Worm (Caenorhabditis elegans) whole organism, L3 larva: Measurements from ENCODE around the gene C49H3.16.

Experiments
- R02D3.7 ChIP-seq: fragments of 150-350 bp; optimal IDR thresholded peaks from 2 replicates; lab custom pipeline; 2014; ENCODE audit warnings: missing biosample characterization, missing genetic modification characterization
- ZK546.5 ChIP-seq: sonication (generic microtip); optimal IDR thresholded peaks from 2 replicates; lab custom pipeline; 2017; ENCODE audit warnings: missing biosample characterization, missing genetic modification characterization
- ama-1 ChIP-seq: fragments of 150-350 bp; optimal IDR thresholded peaks from 2 replicates; lab custom pipeline; 2018
- ceh-28 ChIP-seq: fragments of 150-350 bp; optimal IDR thresholded peaks from 2 replicates; lab custom pipeline; 2014; ENCODE audit warnings: missing biosample characterization, missing genetic modification reagents, missing genetic modification characterization
- ceh-82 ChIP-seq: fragments of 150-350 bp; optimal IDR thresholded peaks from 2 replicates; lab custom pipeline; 2014; ENCODE audit warnings: missing biosample characterization, missing genetic modification characterization
- ceh-9 ChIP-seq: sonication (generic microtip); optimal IDR thresholded peaks from 2 replicates; lab custom pipeline; 2018; ENCODE audit warnings: missing biosample characterization, missing genetic modification characterization
- daf-12 ChIP-seq: fragments of 150-350 bp; optimal IDR thresholded peaks from 2 replicates; lab custom pipeline; 2014; ENCODE audit warnings: missing biosample characterization, missing genetic modification reagents, missing genetic modification characterization
- egl-27 ChIP-seq: sonication (generic microtip); optimal IDR thresholded peaks from 4 replicates; lab custom pipeline; 2017; ENCODE audit warnings: missing biosample characterization, missing genetic modification reagents, missing genetic modification characterization
- egl-5 ChIP-seq: fragments of 150-350 bp; optimal IDR thresholded peaks from 2 replicates; lab custom pipeline; 2017; ENCODE audit warnings: missing biosample characterization, missing genetic modification reagents, missing genetic modification characterization, inconsistent platforms
- elt-1 ChIP-seq: fragments of 150-350 bp; optimal IDR thresholded peaks from 2 replicates; lab custom pipeline; 2014; ENCODE audit warnings: missing biosample characterization, missing genetic modification characterization
- elt-2 ChIP-seq: sonication (generic microtip); optimal IDR thresholded peaks from 2 replicates; lab custom pipeline; 2016; ENCODE audit warnings: missing genetic modification reagents, mild to moderate bottlenecking, missing genetic modification characterization, missing compliant biosample characterization
- elt-3 ChIP-seq, 3 experiments: fragments of 150-350 bp in 1 of 3; sonication (generic microtip) in 2 of 3; optimal IDR thresholded peaks; 2 replicates in 2 of 3; 4 replicates in 1 of 3; lab custom pipeline; 2014 to 2017; ENCODE audit warnings: missing biosample characterization in 3 of 3, missing genetic modification characterization in 3 of 3
- eor-1 ChIP-seq, 2 experiments: fragments of 150-350 bp; optimal IDR thresholded peaks; 2 replicates each; lab custom pipeline; 2014 to 2018; ENCODE audit warnings: missing biosample characterization in 2 of 2, missing genetic modification characterization in 2 of 2
- fkh-2 ChIP-seq: fragments of 150-350 bp; optimal IDR thresholded peaks from 2 replicates; lab custom pipeline; 2014; ENCODE audit warnings: missing biosample characterization, missing genetic modification reagents, missing genetic modification characterization
- hmg-11 ChIP-seq: sonication (generic microtip); optimal IDR thresholded peaks from 2 replicates; lab custom pipeline; 2016; ENCODE audit warnings: missing genetic modification characterization, missing compliant biosample characterization
- lin-15B ChIP-seq: fragments of 150-350 bp; optimal IDR thresholded peaks from 2 replicates; lab custom pipeline; 2014; ENCODE audit warnings: missing biosample characterization, missing genetic modification characterization
- lin-39 ChIP-seq: fragments of 150-350 bp; optimal IDR thresholded peaks from 2 replicates; lab custom pipeline; 2018; ENCODE audit warnings: missing biosample characterization, missing genetic modification reagents, missing genetic modification characterization
- mdl-1 ChIP-seq: fragments of 150-350 bp; optimal IDR thresholded peaks from 2 replicates; lab custom pipeline; 2014; ENCODE audit warnings: missing biosample characterization, missing genetic modification characterization
- nfya-1 ChIP-seq: sonication (generic microtip); optimal IDR thresholded peaks from 2 replicates; lab custom pipeline; 2017; ENCODE audit warnings: missing genetic modification characterization, mild to moderate bottlenecking, missing compliant biosample characterization, antibody characterized with exemption, moderate library complexity; ENCODE audit not compliant: insufficient read depth
- nhr-23 ChIP-seq: fragments of 150-350 bp; optimal IDR thresholded peaks from 2 replicates; lab custom pipeline; 2014; ENCODE audit warnings: missing biosample characterization, missing genetic modification reagents, missing genetic modification characterization
- nhr-237 ChIP-seq: fragments of 150-350 bp; optimal IDR thresholded peaks from 2 replicates; lab custom pipeline; 2014; ENCODE audit warnings: missing biosample characterization, missing genetic modification characterization
- nhr-25 ChIP-seq: sonication (generic microtip); optimal IDR thresholded peaks from 2 replicates; lab custom pipeline; 2017; ENCODE audit warnings: missing biosample characterization, missing genetic modification characterization
- nhr-43 ChIP-seq: sonication (generic microtip); optimal IDR thresholded peaks from 2 replicates; lab custom pipeline; 2016; ENCODE audit warnings: mild to moderate bottlenecking, missing genetic modification characterization, missing compliant biosample characterization; ENCODE audit not compliant: poor library complexity, severe bottlenecking
- nhr-67 ChIP-seq: fragments of 150-350 bp; optimal IDR thresholded peaks from 2 replicates; lab custom pipeline; 2014; ENCODE audit warnings: missing biosample characterization, missing genetic modification characterization
- nhr-76 ChIP-seq: fragments of 150-350 bp; sonication (generic microtip); optimal IDR thresholded peaks from 5 replicates; lab custom pipeline; 2014; ENCODE audit warnings: missing biosample characterization, missing genetic modification characterization
- nhr-77 ChIP-seq: fragments of 150-350 bp; optimal IDR thresholded peaks from 2 replicates; lab custom pipeline; 2014; ENCODE audit warnings: missing biosample characterization, missing genetic modification characterization
- pha-4 ChIP-seq: fragments of 150-350 bp; optimal IDR thresholded peaks from 2 replicates; lab custom pipeline; 2014; ENCODE audit warnings: missing biosample characterization, missing genetic modification reagents, missing genetic modification characterization
- pqm-1 ChIP-seq: fragments of 150-350 bp; optimal IDR thresholded peaks from 2 replicates; lab custom pipeline; 2017; ENCODE audit warnings: missing biosample characterization, missing genetic modification characterization, inconsistent platforms
- sea-2 ChIP-seq: fragments of 150-350 bp; sonication (generic microtip); optimal IDR thresholded peaks from 4 replicates; lab custom pipeline; 2014; ENCODE audit warnings: missing biosample characterization, missing genetic modification reagents, missing genetic modification characterization
- snpc-4 ChIP-seq: fragments of 150-350 bp; optimal IDR thresholded peaks from 2 replicates; lab custom pipeline; 2014; ENCODE audit warnings: missing biosample characterization, missing genetic modification characterization
- tbx-2 ChIP-seq: sonication (generic microtip); optimal IDR thresholded peaks from 2 replicates; lab custom pipeline; 2016; ENCODE audit warnings: mild to moderate bottlenecking, missing genetic modification characterization, missing compliant biosample characterization
- zag-1 ChIP-seq: fragments of 150-350 bp; optimal IDR thresholded peaks from 2 replicates; lab custom pipeline; 2014; ENCODE audit warnings: missing biosample characterization, missing genetic modification characterization

C49H3.16 gene

DNA sequence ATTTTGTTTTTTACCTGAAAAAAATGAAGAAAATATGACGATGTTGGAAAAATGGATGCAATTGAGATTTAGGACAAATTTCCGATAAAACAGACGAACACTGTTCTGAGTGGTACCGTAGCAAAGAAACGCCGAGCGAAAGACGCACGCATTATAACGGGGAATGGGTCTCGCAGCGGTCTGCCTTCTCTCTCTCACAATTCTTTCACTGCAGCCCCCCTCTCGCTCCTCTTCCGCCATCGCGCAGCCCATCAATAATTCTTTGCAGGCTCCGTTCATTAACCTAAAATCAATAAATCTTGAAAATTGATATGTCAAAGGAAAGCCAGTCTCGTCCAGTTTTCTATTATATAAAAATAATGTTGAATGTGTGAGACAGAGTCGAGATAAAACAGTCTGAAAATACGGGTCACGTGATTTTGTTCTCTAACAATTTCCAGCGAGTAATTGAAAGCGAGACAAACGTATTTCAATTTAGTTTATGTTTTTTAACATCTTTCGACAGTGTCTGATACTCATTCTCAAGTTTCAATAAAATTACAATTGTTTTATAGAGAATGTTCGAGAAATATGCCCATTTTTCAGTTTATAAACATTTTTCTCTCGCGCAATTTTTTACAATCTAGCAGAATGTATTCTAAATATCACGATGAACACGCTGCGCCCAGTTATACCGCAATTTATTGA, 10.6 kb upstream of the C49H3.16 start (continued):
- peak; percentile 35 for TF ChIP-seq nfya-1

DNA sequence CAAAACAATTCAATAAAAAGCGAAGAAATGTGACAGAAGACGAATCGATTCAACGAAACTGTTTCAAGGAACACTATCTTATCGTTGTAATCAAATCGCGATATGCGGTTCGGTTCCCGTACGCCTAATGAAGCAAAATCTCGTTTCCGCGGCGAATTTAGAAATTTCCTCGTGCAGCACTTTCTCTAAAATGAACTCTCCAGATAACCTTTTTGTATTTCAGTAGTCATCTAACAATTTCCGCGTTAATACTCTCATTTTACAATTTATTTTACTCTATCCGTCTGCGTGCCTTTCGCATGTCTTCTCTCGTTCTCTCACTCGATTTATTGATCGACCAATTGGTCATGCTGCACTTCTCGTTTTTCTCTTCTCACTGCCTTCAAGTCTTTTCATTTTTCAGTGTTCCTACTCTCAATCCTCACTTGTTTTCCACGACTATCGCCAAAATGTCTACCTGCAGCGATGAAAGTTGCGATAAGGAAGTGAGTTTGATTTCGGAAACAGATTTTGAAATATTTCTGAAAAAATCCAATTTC, 10.0 kb upstream of the C49H3.16 start, which contains the start of the genes npp-27 and ntl-4:
TSS of gene npp-27 (minus strand) at position 51 of the 539 bp plus-strand sequence.
TSS of gene ntl-4 (plus strand) at position 379 of the 539 bp plus-strand sequence.
- TF ChIP-seq egl-5: peak; percentile 76
- peak; percentile 83 for TF ChIP-seq ama-1 (lab: Kevin White, UChicago)
- peak; percentile 36 for TF ChIP-seq nfya-1
- peak; percentile 58 for TF ChIP-seq ceh-28
- peak; percentile 25 for TF ChIP-seq pha-4 (tag; lab: Kevin White, UChicago)
- no peak for TF ChIP-seq nhr-77 (tag; lab: Kevin White, UChicago)

DNA sequence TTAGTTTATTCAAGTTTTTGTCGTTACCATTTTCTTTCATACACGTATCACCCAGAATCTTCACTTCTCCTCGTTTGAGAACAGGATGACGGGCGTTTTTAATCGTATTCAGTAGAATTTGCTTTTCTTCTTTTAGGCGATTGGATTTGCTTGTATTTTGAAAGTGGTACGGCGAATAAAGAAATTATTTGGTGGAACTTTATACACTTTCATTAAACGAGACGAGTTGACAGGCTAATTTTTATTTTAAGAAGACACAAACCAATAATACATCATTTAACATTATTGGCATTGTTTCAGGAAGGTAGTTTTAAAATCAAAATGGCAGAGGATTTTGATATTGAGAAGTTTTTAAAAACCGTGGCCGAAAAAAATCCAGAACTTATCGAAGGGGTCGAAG, 5.2 kb upstream of the C49H3.16 start, which contains the start of gene C49H3.4:
TSS of gene C49H3.4 (plus strand) at position 301 of the 400 bp plus-strand sequence.
- TF ChIP-seq nhr-76 (tag; lab: Kevin White, UChicago) (no peak), daf-12 (tag; lab: Kevin White, UChicago) (no peak), elt-2 (tag; lab: Kevin White, UChicago) (no peak), nhr-237 (tag; lab: Kevin White, UChicago) (no peak), nhr-23 (tag; lab: Kevin White, UChicago) (no peak), ZK546.5 (tag; lab: Kevin White, UChicago) (no peak), hmg-11 (tag; lab: Kevin White, UChicago) (no peak), pha-4 (tag; lab: Kevin White, UChicago) (no peak), ceh-28 (no peak), pqm-1 (no peak), nhr-43 (tag; lab: Kevin White, UChicago) (no peak), zag-1 (tag; lab: Kevin White, UChicago) (no peak)

DNA sequence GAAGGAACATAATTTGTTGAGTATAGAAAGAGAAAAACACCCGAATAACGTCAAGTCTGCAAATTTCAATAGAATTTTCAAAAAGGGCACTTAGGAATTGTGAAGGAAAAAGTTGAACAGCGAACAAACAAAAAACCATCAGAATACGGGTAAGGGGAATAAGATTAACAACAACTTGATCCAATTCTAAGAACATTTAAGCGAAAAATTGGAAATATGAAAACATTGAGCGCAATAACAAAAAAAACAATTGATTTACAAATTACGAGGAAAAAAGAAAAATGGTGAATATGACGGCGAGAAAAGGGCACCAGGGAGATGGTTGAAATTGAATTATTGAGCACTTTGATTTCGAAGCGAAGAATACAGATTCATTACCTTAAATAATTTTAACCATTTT, 3.3 kb upstream of the C49H3.16 start:
- no peak for TF ChIP-seq nhr-67 (tag; lab: Kevin White, UChicago)
- no peak for TF ChIP-seq sea-2 (GFP tag; lab: Kevin White, UChicago)
- no peak for TF ChIP-seq elt-3 (tag; optimal IDR thresholded peaks at IDR 0.05; lab: Kevin White, UChicago)
- no peak for TF ChIP-seq nhr-43 (tag; lab: Kevin White, UChicago)
- no peak for TF ChIP-seq ceh-28
- TF ChIP-seq zag-1 (tag; lab: Kevin White, UChicago): no peak
- TF ChIP-seq ceh-82 (tag; lab: Kevin White, UChicago): no peak
- TF ChIP-seq egl-27: no peak
- no peak for TF ChIP-seq mdl-1

DNA sequence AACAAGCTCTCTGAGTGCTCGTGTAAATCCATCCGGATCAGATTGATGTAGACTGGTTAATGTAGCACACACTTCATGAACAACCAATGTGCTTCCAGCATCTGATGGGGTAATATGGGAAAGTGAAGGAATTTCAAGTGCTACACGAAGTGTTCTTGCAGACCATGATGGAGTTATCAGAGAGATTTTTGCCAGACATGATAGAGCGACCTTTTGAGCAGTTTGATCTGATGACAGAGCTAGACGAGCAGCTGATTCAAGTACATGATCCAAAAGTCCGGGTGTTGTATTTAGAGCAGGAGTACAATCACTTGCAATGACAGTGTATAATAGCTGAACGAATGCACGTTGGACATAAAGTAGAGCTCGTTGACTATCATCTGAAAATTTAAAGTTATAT, 2.3 kb upstream of the C49H3.16 start:
- TF ChIP-seq tbx-2 (tag; lab: Kevin White, UChicago): no peak
- TF ChIP-seq snpc-4: no peak
- TF ChIP-seq elt-3 (tag; optimal IDR thresholded peaks at IDR 0.05; lab: Kevin White, UChicago): no peak
- TF ChIP-seq nhr-43 (tag; lab: Kevin White, UChicago): no peak
- no peak for TF ChIP-seq eor-1 (tag; optimal IDR thresholded peaks at IDR 0.05; lab: Kevin White, UChicago)
- no peak for TF ChIP-seq elt-1 (tag; lab: Kevin White, UChicago)
- no peak for TF ChIP-seq egl-27
- no peak for TF ChIP-seq hmg-11 (tag; lab: Kevin White, UChicago)
- no peak for TF ChIP-seq R02D3.7 (tag; lab: Kevin White, UChicago)
- no peak for TF ChIP-seq nfya-1
- no peak for TF ChIP-seq fkh-2
- no peak for TF ChIP-seq daf-12 (tag; lab: Kevin White, UChicago)
- no peak for TF ChIP-seq nhr-77 (tag; lab: Kevin White, UChicago)

DNA sequence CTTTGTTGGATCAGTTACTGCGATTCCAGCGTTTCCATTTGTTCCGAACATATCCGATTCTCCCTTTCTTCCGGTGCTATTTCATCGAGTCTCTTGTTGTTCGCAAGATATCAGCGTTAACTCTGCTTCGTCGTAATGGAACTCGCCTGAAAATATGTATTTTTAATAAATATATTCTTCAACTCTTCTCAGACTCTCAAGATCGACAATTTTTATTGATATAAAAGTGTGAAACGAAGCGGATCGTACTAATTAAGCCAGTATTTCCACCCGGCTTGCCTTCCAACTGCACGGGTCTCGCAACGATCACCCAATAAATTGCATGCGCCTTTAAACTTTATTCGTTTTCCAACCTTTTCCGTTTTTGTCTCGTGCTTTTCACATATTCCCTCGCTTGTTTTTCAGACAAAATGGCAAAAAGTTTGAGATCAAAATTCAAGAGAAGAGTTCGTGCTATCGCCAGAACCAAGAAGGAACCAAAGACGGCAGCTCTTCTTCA, 3.8 kb downstream of the C49H3.16 start, which contains the start of the genes xpo-3 and C49H3.3:
TSS of gene xpo-3 (minus strand) at position 51 of the 499 bp plus-strand sequence.
TSS of gene C49H3.3 (plus strand) at position 369 of the 499 bp plus-strand sequence.
- TF ChIP-seq pha-4 (tag; lab: Kevin White, UChicago) (peak; percentile 63), zag-1 (tag; lab: Kevin White, UChicago) (no peak), hmg-11 (tag; lab: Kevin White, UChicago) (peak; percentile 29), egl-5 (peak; percentile 56), snpc-4 (no peak), egl-27 (no peak), nhr-77 (tag; lab: Kevin White, UChicago) (no peak), nfya-1 (peak; percentile 57), ceh-9 (tag; lab: Kevin White, UChicago) (no peak), ama-1 (lab: Kevin White, UChicago) (peak; percentile 38), lin-15B (tag; lab: Kevin White, UChicago) (peak; percentile 33), nhr-25 (tag; lab: Kevin White, UChicago) (peak; percentile 34), lin-39 (peak; percentile 76), elt-2 (tag; lab: Kevin White, UChicago) (peak; percentile 30)
- TF ChIP-seq, all 47 proteins: peak for 9
